Fruit fly (Drosophila melanogaster) whole organism, adult: ENCODE results near the gene CG5697.

Experiments used
- CG11617 ChIP-seq: fragments of 200-800 bp; sonication (Bioruptor generic); optimal IDR thresholded peaks from 2 replicates; lab custom pipeline; 2017; ENCODE audit warnings: mild to moderate bottlenecking, missing biosample characterization, missing genetic modification reagents, missing genetic modification characterization
- CG12768 ChIP-seq: fragments of 200-800 bp; sonication (Bioruptor generic); optimal IDR thresholded peaks from 2 replicates; lab custom pipeline; 2017; ENCODE audit warnings: missing biosample characterization, missing genetic modification characterization, mild to moderate bottlenecking, moderate library complexity, missing genetic modification reagents
- CG14711 ChIP-seq: fragments of 200-800 bp; sonication (Bioruptor generic); optimal IDR thresholded peaks from 2 replicates; lab custom pipeline; 2018; ENCODE audit warnings: missing biosample characterization, mild to moderate bottlenecking, missing genetic modification characterization, moderate library complexity
- CG1620 ChIP-seq: fragments of 200-800 bp; sonication (Bioruptor generic); optimal IDR thresholded peaks from 2 replicates; lab custom pipeline; 2016; ENCODE audit warnings: missing biosample characterization, missing genetic modification characterization
- CG33017 ChIP-seq: fragments of 200-800 bp; sonication (Bioruptor generic); optimal IDR thresholded peaks from 2 replicates; lab custom pipeline; 2018; ENCODE audit warnings: missing biosample characterization, mild to moderate bottlenecking, missing genetic modification characterization, moderate library complexity
- CG5204 ChIP-seq: fragments of 200-800 bp; sonication (Bioruptor generic); optimal IDR thresholded peaks from 2 replicates; lab custom pipeline; 2016; ENCODE audit warnings: missing biosample characterization, missing genetic modification characterization
- CG7045 ChIP-seq: fragments of 200-800 bp; sonication (Bioruptor generic); optimal IDR thresholded peaks from 2 replicates; lab custom pipeline; 2017; ENCODE audit warnings: missing biosample characterization, mild to moderate bottlenecking, missing genetic modification characterization
- CG7101 ChIP-seq: fragments of 200-800 bp; sonication (Bioruptor generic); optimal IDR thresholded peaks from 2 replicates; lab custom pipeline; 2018; ENCODE audit warnings: missing biosample characterization, mild to moderate bottlenecking, missing genetic modification characterization, moderate library complexity
- Clk ChIP-seq: fragments of 200-800 bp; sonication (Bioruptor generic); optimal IDR thresholded peaks from 2 replicates; lab custom pipeline; 2017; ENCODE audit warnings: missing biosample characterization, missing genetic modification characterization
- Crg-1 ChIP-seq: fragments of 200-800 bp; sonication (Bioruptor generic); optimal IDR thresholded peaks from 2 replicates; lab custom pipeline; 2016; ENCODE audit warnings: missing biosample characterization, missing genetic modification characterization
- Hr96 ChIP-seq: fragments of 200-800 bp; sonication (Bioruptor generic); optimal IDR thresholded peaks from 2 replicates; lab custom pipeline; 2016; ENCODE audit warnings: missing biosample characterization, missing genetic modification characterization
- Mnt ChIP-seq: fragments of 200-800 bp; sonication (Bioruptor generic); optimal IDR thresholded peaks from 2 replicates; lab custom pipeline; 2016; ENCODE audit warnings: missing biosample characterization, mild to moderate bottlenecking, missing genetic modification characterization
- bab1 ChIP-seq: fragments of 200-800 bp; sonication (Bioruptor generic); optimal IDR thresholded peaks from 3 replicates; lab custom pipeline; 2019; ENCODE audit warnings: missing biosample characterization, mild to moderate bottlenecking, missing genetic modification characterization, moderate library complexity
- cic ChIP-seq: fragments of 200-800 bp; sonication (Bioruptor generic); optimal IDR thresholded peaks from 2 replicates; lab custom pipeline; 2017; ENCODE audit warnings: missing biosample characterization, mild to moderate bottlenecking, missing genetic modification characterization, moderate library complexity
- cnc ChIP-seq, 2 experiments: fragments of >200 bp; optimal IDR thresholded peaks; 2 replicates each; lab custom pipeline; 2017
- kay ChIP-seq: fragments of 200-800 bp; sonication (Bioruptor generic); peaks from one replicate; lab custom pipeline; 2016; ENCODE audit warnings: missing biosample characterization, missing genetic modification characterization, borderline replicate concordance
- ovo ChIP-seq: fragments of 200-800 bp; sonication (Bioruptor generic); optimal IDR thresholded peaks from 2 replicates; lab custom pipeline; 2016; ENCODE audit warnings: missing biosample characterization, missing genetic modification characterization
- pad ChIP-seq: fragments of 200-800 bp; sonication (Bioruptor generic); optimal IDR thresholded peaks from 3 replicates; lab custom pipeline; 2017; ENCODE audit warnings: missing biosample characterization, missing genetic modification characterization, mild to moderate bottlenecking, moderate library complexity, missing genetic modification reagents
- tj ChIP-seq: fragments of 200-800 bp; sonication (Bioruptor generic); optimal IDR thresholded peaks from 3 replicates; lab custom pipeline; 2017; ENCODE audit warnings: missing biosample characterization, mild to moderate bottlenecking, missing genetic modification characterization, moderate library complexity
- toe ChIP-seq: fragments of 200-800 bp; sonication (Bioruptor generic); optimal IDR thresholded peaks from 2 replicates; lab custom pipeline; 2016; ENCODE audit warnings: missing biosample characterization, missing genetic modification characterization

CG5697 gene

DNA sequence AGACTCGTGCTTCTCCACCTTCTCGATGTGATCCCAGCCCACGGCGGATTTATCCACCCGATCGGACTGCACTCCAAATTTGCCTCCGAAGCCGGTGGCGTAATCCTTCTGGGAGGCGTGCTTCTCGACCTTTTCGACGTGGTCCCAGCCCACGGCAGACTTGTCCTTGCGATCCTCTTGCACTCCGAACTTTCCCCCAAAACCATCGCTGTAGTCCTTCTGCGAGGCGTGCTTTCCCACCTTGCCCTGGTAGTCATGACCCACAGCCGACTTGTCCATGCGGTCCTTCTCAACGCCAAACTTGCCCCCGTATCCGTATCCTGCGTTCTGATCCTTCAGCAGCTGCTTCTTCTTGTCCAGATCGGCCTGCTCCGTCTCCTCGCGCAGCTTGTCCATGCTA is 47.7 kb downstream of the CG5697 start:
- TF ChIP-seq Clk (GFP tag; lab: Kevin White, UChicago): no peak
- no peak for TF ChIP-seq toe (GFP tag; lab: Kevin White, UChicago)
- TF ChIP-seq ovo (GFP tag; lab: Kevin White, UChicago): no peak
- no peak for TF ChIP-seq cnc (optimal IDR thresholded peaks at IDR 0.05; lab: Kevin White, UChicago)
- TF ChIP-seq CG33017 (tag; lab: Kevin White, UChicago): no peak
- TF ChIP-seq cic: no peak

DNA sequence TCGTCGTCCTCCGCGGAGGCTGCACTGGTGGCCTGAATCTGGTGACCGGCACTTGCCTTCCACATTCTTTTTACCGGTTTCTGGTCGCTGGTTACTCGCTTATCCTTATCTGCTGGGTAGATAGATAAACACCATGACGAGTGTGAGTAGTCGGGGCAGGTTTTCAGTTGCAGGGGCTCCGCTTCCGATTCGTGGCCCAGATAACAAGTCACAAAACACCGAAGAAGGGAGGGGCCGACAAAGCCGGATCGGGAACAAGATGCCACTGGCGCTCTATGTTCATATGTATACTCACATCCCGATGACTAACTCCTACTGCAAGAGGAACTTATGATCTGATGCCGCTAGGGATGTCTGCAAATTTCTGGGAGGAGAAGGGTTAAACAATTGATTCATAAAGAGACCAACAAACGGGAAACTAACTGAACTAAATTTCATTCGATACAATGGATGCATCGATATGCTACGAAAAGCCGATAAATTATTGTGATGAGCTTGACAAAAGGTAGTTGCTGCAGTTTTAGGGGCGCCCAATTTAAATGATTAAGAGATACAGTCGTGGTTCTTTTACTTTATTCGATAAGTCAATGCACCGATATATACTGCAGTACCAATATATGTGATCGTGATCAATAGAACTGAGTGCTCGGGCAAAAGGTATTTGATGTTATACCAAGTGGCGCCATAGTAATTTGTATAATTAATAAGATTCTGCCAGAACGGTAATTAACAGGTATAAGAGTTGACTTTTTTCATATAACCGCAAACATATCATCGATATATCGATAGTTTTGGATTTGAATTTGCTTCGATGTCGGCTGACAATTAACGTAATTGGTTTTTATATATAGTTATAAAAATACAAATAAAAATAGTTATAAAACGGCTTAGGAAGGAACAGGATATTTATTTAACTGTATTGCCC is 48.5 kb downstream of the CG5697 start, which contains the start of gene Cortactin:
Cortactin (minus strand) TSS at position 472 of the 925 bp plus-strand sequence.
- peak; percentile 15 for TF ChIP-seq CG1620 (GFP tag; lab: Kevin White, UChicago)
- TF ChIP-seq bab1: no peak
- TF ChIP-seq ovo (GFP tag; lab: Kevin White, UChicago): no peak
- TF ChIP-seq CG7101 (tag; lab: Kevin White, UChicago): no peak
- TF ChIP-seq Crg-1: no peak
- TF ChIP-seq CG14711: no peak
- TF ChIP-seq Mnt (GFP tag; lab: Kevin White, UChicago): no peak
- TF ChIP-seq pad (GFP tag; lab: Kevin White, UChicago): peak; percentile 88
- TF ChIP-seq tj: no peak
- TF ChIP-seq CG12768 (GFP tag; lab: Kevin White, UChicago): no peak
- peak; percentile 73 for TF ChIP-seq kay (GFP tag; lab: Kevin White, UChicago)
- TF ChIP-seq cic: peak; percentile 3

DNA sequence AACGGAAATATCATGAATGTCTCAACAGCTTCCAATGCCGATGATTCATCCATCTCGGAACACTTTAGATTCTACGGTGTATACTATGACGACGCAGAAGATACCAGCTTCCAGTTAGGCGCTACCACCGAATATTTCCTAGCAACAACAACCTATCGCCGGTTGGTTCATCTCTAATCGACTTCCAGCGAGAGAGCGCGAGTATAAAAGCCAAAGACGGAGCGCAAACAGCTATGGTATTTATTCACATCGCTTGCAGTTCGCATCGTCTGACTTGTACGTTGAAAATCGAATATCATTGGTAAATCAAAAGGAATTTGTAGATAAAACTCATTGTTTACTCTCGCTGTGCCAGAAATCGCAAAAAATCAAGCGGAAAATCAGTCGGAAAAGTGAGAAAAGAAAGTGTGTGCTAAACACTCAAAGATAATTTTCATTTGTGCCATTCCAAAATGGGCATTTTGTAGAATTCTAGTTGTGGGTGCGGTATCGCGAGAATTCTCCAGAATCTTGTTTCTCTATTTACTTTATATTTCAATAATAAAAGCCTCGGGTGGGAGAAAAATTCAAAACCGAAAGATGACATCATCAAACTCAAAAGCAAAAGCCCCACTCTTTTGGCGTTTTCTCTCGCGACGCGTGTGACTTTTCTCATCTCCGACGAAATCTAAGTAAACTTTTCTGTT is 49.4 kb downstream of the CG5697 start, which contains the start of gene AnxB9:
AnxB9 (plus strand) TSS at position 232 of the 686 bp plus-strand sequence.
- peak; percentile 67 for TF ChIP-seq CG7101 (tag; lab: Kevin White, UChicago)
- TF ChIP-seq CG14711: peak; percentile 2
- peak; percentile 50 for TF ChIP-seq Crg-1
- TF ChIP-seq Mnt (GFP tag; lab: Kevin White, UChicago): peak; percentile 56
- TF ChIP-seq toe (GFP tag; lab: Kevin White, UChicago): no peak
- peak; percentile 91 for TF ChIP-seq kay (GFP tag; lab: Kevin White, UChicago)
- peak; percentile 73 for TF ChIP-seq cic
- TF ChIP-seq CG5204 (GFP tag; lab: Kevin White, UChicago): no peak
- peak; percentile 46 for TF ChIP-seq CG11617 (GFP tag; lab: Kevin White, UChicago)
- TF ChIP-seq CG33017 (tag; lab: Kevin White, UChicago): peak; percentile 66
- peak; percentile 7 for TF ChIP-seq ovo (GFP tag; lab: Kevin White, UChicago)
- peak; percentile 42 for TF ChIP-seq CG1620 (GFP tag; lab: Kevin White, UChicago)
- TF ChIP-seq CG7045: peak; percentile 22
- no peak for TF ChIP-seq pad (GFP tag; lab: Kevin White, UChicago)
- no peak for TF ChIP-seq Clk (GFP tag; lab: Kevin White, UChicago)
- TF ChIP-seq Hr96: peak; percentile 39
- TF ChIP-seq CG12768 (GFP tag; lab: Kevin White, UChicago): peak; percentile 40
- peak; percentile 5 for TF ChIP-seq tj
- TF ChIP-seq bab1: peak; percentile 81

DNA sequence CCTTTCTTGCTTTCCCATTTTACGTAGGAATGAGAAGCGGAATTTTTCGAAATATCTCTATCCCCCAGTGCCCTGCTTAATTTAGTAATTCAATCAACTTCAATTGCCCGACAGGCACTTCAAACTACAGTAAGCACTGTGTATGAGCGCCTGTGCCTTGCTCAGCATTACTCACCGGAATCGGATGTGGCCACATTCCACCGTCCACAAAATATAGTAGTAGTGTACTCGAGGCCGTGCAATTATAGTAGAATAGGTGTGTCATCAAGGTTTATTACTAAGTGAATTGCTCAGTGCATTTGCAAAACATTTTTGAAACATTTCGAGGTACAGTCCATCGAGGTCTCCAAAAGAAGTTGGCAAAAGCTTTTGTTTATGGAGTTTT is 49.9 kb downstream of the CG5697 start:
- no peak for TF ChIP-seq CG11617 (GFP tag; lab: Kevin White, UChicago)
- no peak for TF ChIP-seq cnc (optimal IDR thresholded peaks at IDR 0.05; lab: Kevin White, UChicago)
- peak; percentile 99 for TF ChIP-seq kay (GFP tag; lab: Kevin White, UChicago)
- peak; percentile 2 for TF ChIP-seq tj
- no peak for TF ChIP-seq cic
- no peak for TF ChIP-seq toe (GFP tag; lab: Kevin White, UChicago)
- no peak for TF ChIP-seq CG12768 (GFP tag; lab: Kevin White, UChicago)
- TF ChIP-seq CG5204 (GFP tag; lab: Kevin White, UChicago): no peak
- no peak for TF ChIP-seq Crg-1
- TF ChIP-seq Hr96: no peak
- no peak for TF ChIP-seq CG7101 (tag; lab: Kevin White, UChicago)
- no peak for TF ChIP-seq Clk (GFP tag; lab: Kevin White, UChicago)
- no peak for TF ChIP-seq pad (GFP tag; lab: Kevin White, UChicago)
- no peak for TF ChIP-seq CG1620 (GFP tag; lab: Kevin White, UChicago)
